Fruit fly (Drosophila melanogaster) whole organism, embryonic: ENCODE data around the gene CG9389.

Source experiments
- BEAF-32 ChIP-seq: fragments of 200-800 bp; sonication (Bioruptor generic); optimal IDR thresholded peaks from 3 replicates; lab custom pipeline; 2017; ENCODE audit warnings: missing biosample characterization, missing genetic modification characterization, mild to moderate bottlenecking, moderate library complexity, missing genetic modification reagents
- CG10274 ChIP-seq: fragments of 200-800 bp; sonication (Bioruptor generic); optimal IDR thresholded peaks from 3 replicates; lab custom pipeline; 2017; ENCODE audit warnings: missing biosample characterization, mild to moderate bottlenecking, missing genetic modification characterization
- CG10565 ChIP-seq: fragments of 200-800 bp; sonication (Bioruptor generic); optimal IDR thresholded peaks from 3 replicates; lab custom pipeline; 2016; ENCODE audit warnings: missing biosample characterization, mild to moderate bottlenecking, missing genetic modification characterization
- CG10979 ChIP-seq: fragments of 200-800 bp; sonication (Bioruptor generic); optimal IDR thresholded peaks from 2 replicates; lab custom pipeline; 2018; ENCODE audit warnings: missing biosample characterization, mild to moderate bottlenecking, missing genetic modification characterization, moderate library complexity
- CG11093 ChIP-seq: fragments of 200-800 bp; sonication (Bioruptor generic); IDR thresholded peaks from 3 replicates; pipeline ENCODE4 v1.3.6; 2022; ENCODE audit warnings: missing biosample characterization, missing genetic modification characterization
- CG12391 ChIP-seq: fragments of 200-800 bp; sonication (Bioruptor generic); optimal IDR thresholded peaks from 3 replicates; lab custom pipeline; 2018; ENCODE audit warnings: missing biosample characterization, mild to moderate bottlenecking, missing genetic modification characterization, moderate library complexity
- CG13287 ChIP-seq: fragments of 200-800 bp; sonication (Bioruptor generic); IDR thresholded peaks from 2 replicates; pipeline ENCODE4 v1.3.6; 2022; ENCODE audit warnings: missing biosample characterization, missing genetic modification characterization; ENCODE audit not compliant: partially characterized antibody
- CG13894 ChIP-seq: fragments of 200-800 bp; sonication (Bioruptor generic); optimal IDR thresholded peaks from 3 replicates; lab custom pipeline; 2018; ENCODE audit warnings: missing biosample characterization, mild to moderate bottlenecking, missing genetic modification characterization, moderate library complexity
- CG14014 ChIP-seq: fragments of 200-800 bp; sonication (Bioruptor generic); IDR thresholded peaks from 2 replicates; pipeline ENCODE4 v1.3.6; 2022; ENCODE audit warnings: missing biosample characterization, missing genetic modification characterization
- CG17186 ChIP-seq: fragments of 200-800 bp; sonication (Bioruptor generic); optimal IDR thresholded peaks from 3 replicates; lab custom pipeline; 2017; ENCODE audit warnings: missing biosample characterization, missing genetic modification reagents, missing genetic modification characterization
- CG17361 ChIP-seq: fragments of 200-800 bp; sonication (Bioruptor generic); IDR thresholded peaks from 3 replicates; pipeline ENCODE4 v1.3.6; 2022; ENCODE audit warnings: missing biosample characterization, missing genetic modification characterization
- CG17568 ChIP-seq: fragments of 200-800 bp; sonication (Bioruptor generic); optimal IDR thresholded peaks from 2 replicates; lab custom pipeline; 2018; ENCODE audit warnings: missing biosample characterization, mild to moderate bottlenecking, missing genetic modification characterization, moderate library complexity
- CG17802 ChIP-seq: fragments of 200-800 bp; sonication (Bioruptor generic); optimal IDR thresholded peaks from 2 replicates; lab custom pipeline; 2018; ENCODE audit warnings: missing biosample characterization, mild to moderate bottlenecking, missing genetic modification characterization, moderate library complexity
- CG30020 ChIP-seq: fragments of 200-800 bp; optimal IDR thresholded peaks from 2 replicates; lab custom pipeline; 2019; ENCODE audit warnings: missing biosample characterization, mild to moderate bottlenecking, missing genetic modification characterization, moderate library complexity
- CG4282 ChIP-seq: fragments of 200-800 bp; sonication (Bioruptor generic); optimal IDR thresholded peaks from 2 replicates; lab custom pipeline; 2016; ENCODE audit warnings: missing biosample characterization, missing genetic modification characterization
- CG4404 ChIP-seq: fragments of 200-800 bp; sonication (Bioruptor generic); IDR thresholded peaks from 2 replicates; pipeline ENCODE4 v1.3.6; 2022; ENCODE audit warnings: missing biosample characterization, missing genetic modification characterization
- CG4707 ChIP-seq: fragments of 200-800 bp; sonication (Bioruptor generic); optimal IDR thresholded peaks from 2 replicates; lab custom pipeline; 2018; ENCODE audit warnings: missing biosample characterization, mild to moderate bottlenecking, missing genetic modification characterization, moderate library complexity
- CG7271 ChIP-seq: fragments of 200-800 bp; sonication (Bioruptor generic); optimal IDR thresholded peaks from 2 replicates; lab custom pipeline; 2018; ENCODE audit warnings: missing biosample characterization, mild to moderate bottlenecking, missing genetic modification characterization, moderate library complexity
- Dbx ChIP-seq: fragments of 200-800 bp; sonication (Bioruptor generic); IDR thresholded peaks from 3 replicates; pipeline ENCODE4 v1.3.6; 2022; ENCODE audit warnings: missing biosample characterization, missing genetic modification characterization
- Dfd ChIP-seq, 2 experiments: fragments of >200 bp; optimal IDR thresholded peaks; 2 replicates each; lab custom pipeline; 2017; ENCODE audit warnings: missing biosample characterization in 2 of 2, missing genetic modification characterization in 2 of 2
- Dref ChIP-seq: fragments of 200-800 bp; sonication (Bioruptor generic); IDR thresholded peaks from 2 replicates; pipeline ENCODE4 v1.3.6; 2022; ENCODE audit warnings: missing biosample characterization, missing genetic modification characterization
- Elba2 ChIP-seq: fragments of 200-800 bp; sonication (Bioruptor generic); optimal IDR thresholded peaks from 3 replicates; lab custom pipeline; 2016; ENCODE audit warnings: missing biosample characterization, missing genetic modification characterization
- Hr39 ChIP-seq: fragments of >200 bp; optimal IDR thresholded peaks from 2 replicates; lab custom pipeline; 2017
- Hr78 ChIP-seq, 2 experiments: fragments of 200-800 bp in 1 of 2; fragments of >200 bp in 1 of 2; sonication (Bioruptor generic) in 1 of 2; optimal IDR thresholded peaks; 2 replicates each; lab custom pipeline; 2017 to 2019; ENCODE audit warnings: missing biosample characterization in 2 of 2, missing genetic modification characterization in 2 of 2, mild to moderate bottlenecking in 1 of 2, moderate library complexity in 1 of 2
- NFAT ChIP-seq: fragments of 200-800 bp; sonication (Bioruptor generic); IDR thresholded peaks from 2 replicates; pipeline ENCODE4 v1.3.6; 2022; ENCODE audit warnings: missing biosample characterization, missing genetic modification characterization
- Nf-YA ChIP-seq: fragments of 200-800 bp; sonication (Bioruptor generic); IDR thresholded peaks from 2 replicates; pipeline ENCODE4 v1.3.6; 2022; ENCODE audit warnings: missing biosample characterization, missing genetic modification characterization
- NfI ChIP-seq: fragments of 200-800 bp; sonication (Bioruptor generic); optimal IDR thresholded peaks from 3 replicates; lab custom pipeline; 2018; ENCODE audit warnings: missing biosample characterization, mild to moderate bottlenecking, missing genetic modification characterization, moderate library complexity
- Sry-β ChIP-seq: fragments of 200-800 bp; sonication (Bioruptor generic); optimal IDR thresholded peaks from 2 replicates; lab custom pipeline; 2018; ENCODE audit warnings: missing biosample characterization, mild to moderate bottlenecking, missing genetic modification characterization, moderate library complexity
- Sry-δ ChIP-seq: fragments of 200-800 bp; sonication (Bioruptor generic); optimal IDR thresholded peaks from 2 replicates; lab custom pipeline; 2016; ENCODE audit warnings: missing biosample characterization, missing genetic modification characterization
- Xbp1 ChIP-seq: fragments of 200-800 bp; sonication (Bioruptor generic); optimal IDR thresholded peaks from 3 replicates; lab custom pipeline; 2016; ENCODE audit warnings: missing biosample characterization, mild to moderate bottlenecking, missing genetic modification characterization
- ac ChIP-seq: fragments of 200-800 bp; sonication (Bioruptor generic); optimal IDR thresholded peaks from 3 replicates; lab custom pipeline; 2017; ENCODE audit warnings: missing biosample characterization, mild to moderate bottlenecking, missing genetic modification characterization
- bbx ChIP-seq: fragments of 200-800 bp; sonication (Bioruptor generic); IDR thresholded peaks from 2 replicates; pipeline ENCODE4 v1.3.6; 2022; ENCODE audit warnings: missing biosample characterization, missing genetic modification characterization; ENCODE audit not compliant: partially characterized antibody
- btn ChIP-seq: fragments of 200-800 bp; sonication (Bioruptor generic); optimal IDR thresholded peaks from 2 replicates; lab custom pipeline; 2016; ENCODE audit warnings: missing biosample characterization, missing genetic modification characterization
- cg ChIP-seq: fragments of 200-800 bp; sonication (Bioruptor generic); optimal IDR thresholded peaks from 3 replicates; lab custom pipeline; 2019; ENCODE audit warnings: missing biosample characterization, mild to moderate bottlenecking, missing genetic modification characterization, moderate library complexity
- croc ChIP-seq: fragments of 200-800 bp; sonication (Bioruptor generic); conservative IDR thresholded peaks from 3 replicates; pipeline ENCODE4 v1.3.6; 2022; ENCODE audit warnings: missing biosample characterization, missing genetic modification characterization
- crol ChIP-seq: fragments of 200-800 bp; sonication (Bioruptor generic); IDR thresholded peaks from 2 replicates; pipeline ENCODE4 v1.3.6; 2022; ENCODE audit warnings: missing biosample characterization, missing genetic modification characterization
- da ChIP-seq: fragments of 200-800 bp; sonication (Bioruptor generic); optimal IDR thresholded peaks from 2 replicates; lab custom pipeline; 2016; ENCODE audit warnings: missing biosample characterization, missing genetic modification characterization
- emc ChIP-seq: fragments of 200-800 bp; sonication (Bioruptor generic); optimal IDR thresholded peaks from 2 replicates; lab custom pipeline; 2016; ENCODE audit warnings: missing biosample characterization, missing genetic modification characterization
- eyg ChIP-seq: fragments of 200-800 bp; sonication (Bioruptor generic); optimal IDR thresholded peaks from 3 replicates; lab custom pipeline; 2016; ENCODE audit warnings: missing biosample characterization, missing genetic modification characterization
- maf-S ChIP-seq: fragments of 200-800 bp; sonication (Bioruptor generic); optimal IDR thresholded peaks from 2 replicates; lab custom pipeline; 2016; ENCODE audit warnings: missing biosample characterization, missing genetic modification characterization
- org-1 ChIP-seq: fragments of 200-800 bp; sonication (Bioruptor generic); optimal IDR thresholded peaks from 2 replicates; lab custom pipeline; 2017; ENCODE audit warnings: missing biosample characterization, missing genetic modification characterization
- pb ChIP-seq: fragments of 200-800 bp; sonication (Bioruptor generic); optimal IDR thresholded peaks from 3 replicates; lab custom pipeline; 2016; ENCODE audit warnings: missing biosample characterization, missing genetic modification characterization
- pnt ChIP-seq: fragments of 200-800 bp; sonication (Bioruptor generic); optimal IDR thresholded peaks from 3 replicates; lab custom pipeline; 2016; ENCODE audit warnings: missing biosample characterization, missing genetic modification characterization
- sisA ChIP-seq: fragments of 200-800 bp; sonication (Bioruptor generic); IDR thresholded peaks from 2 replicates; pipeline ENCODE4 v1.3.6; 2022; ENCODE audit warnings: missing biosample characterization, missing genetic modification characterization
- sna ChIP-seq: fragments of 200-800 bp; sonication (Bioruptor generic); IDR thresholded peaks from 2 replicates; pipeline ENCODE4 v1.3.6; 2022; ENCODE audit warnings: missing biosample characterization, missing genetic modification characterization; ENCODE audit not compliant: partially characterized antibody
- sob ChIP-seq: fragments of 200-800 bp; sonication (Bioruptor generic); IDR thresholded peaks from 2 replicates; pipeline ENCODE4 v1.3.6; 2022; ENCODE audit warnings: missing biosample characterization, missing genetic modification characterization
- sr ChIP-seq: fragments of 200-800 bp; sonication (Bioruptor generic); IDR thresholded peaks from 3 replicates; pipeline ENCODE4 v1.3.6; 2022; ENCODE audit warnings: missing biosample characterization, missing genetic modification characterization
- tgo ChIP-seq: fragments of 200-800 bp; sonication (Bioruptor generic); IDR thresholded peaks from 3 replicates; pipeline ENCODE4 v1.3.6; 2022; ENCODE audit warnings: missing biosample characterization, missing genetic modification characterization
- usp ChIP-seq: fragments of >200 bp; optimal IDR thresholded peaks from 2 replicates; lab custom pipeline; 2017; ENCODE audit warnings: missing biosample characterization, missing genetic modification characterization
- wek ChIP-seq: fragments of 200-800 bp; sonication (Bioruptor generic); optimal IDR thresholded peaks from 3 replicates; lab custom pipeline; 2018; ENCODE audit warnings: missing biosample characterization, mild to moderate bottlenecking, missing genetic modification characterization, moderate library complexity

The CG9389 gene

DNA sequence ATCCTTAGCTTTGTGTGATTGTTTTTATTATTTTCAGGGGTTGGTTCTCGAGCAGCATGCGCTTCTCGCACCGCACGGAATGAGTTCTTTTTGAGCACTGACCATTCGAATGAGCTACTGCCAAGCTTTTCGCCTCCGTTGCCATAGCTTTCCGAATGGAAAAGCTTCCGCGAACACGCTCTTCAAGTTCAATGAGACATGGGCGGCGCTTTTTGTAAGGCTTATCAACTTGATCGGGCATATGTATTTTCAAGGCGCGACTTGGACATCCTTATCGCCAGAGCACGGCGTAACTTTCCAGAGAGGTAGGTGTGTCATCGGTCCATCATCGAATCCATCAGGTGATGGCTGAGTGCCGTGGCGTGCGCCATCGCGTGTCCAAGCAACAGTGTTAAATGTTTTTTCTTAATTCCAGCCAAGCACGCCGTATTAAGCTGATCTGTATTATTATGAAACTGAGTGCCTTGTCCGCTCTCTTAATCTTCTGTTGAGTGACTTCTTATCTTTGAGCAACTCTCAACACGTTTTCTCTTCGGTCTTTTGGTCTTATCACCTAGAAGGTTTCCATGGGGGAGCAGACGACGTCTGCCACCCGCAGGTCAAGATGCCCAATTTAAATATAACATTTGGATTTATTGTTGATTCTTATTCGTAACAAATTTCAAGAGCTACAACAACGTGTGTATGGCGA, 9.6 kb upstream of the CG9389 start, which contains the start of gene AcCoAS (continued):
- TF ChIP-seq croc (no peak), CG12391 (tag; lab: Kevin White, UChicago) (no peak), CG13894 (tag; lab: Kevin White, UChicago) (peak; percentile 85), ac (GFP tag; lab: Kevin White, UChicago) (no peak), CG17361 (GFP tag; lab: Robert Waterston, UW) (no peak), usp (GFP tag; lab: Kevin White, UChicago) (no peak), CG30020 (tag; lab: Kevin White, UChicago) (no peak), CG17186 (GFP tag; lab: Kevin White, UChicago) (no peak), emc (GFP tag; lab: Kevin White, UChicago) (no peak), sisA (GFP tag; lab: Robert Waterston, UW) (no peak), maf-S (GFP tag; lab: Kevin White, UChicago) (no peak), Sry-δ (GFP tag; lab: Kevin White, UChicago) (no peak), org-1 (GFP tag; lab: Kevin White, UChicago) (peak; percentile 5), pb (GFP tag; lab: Kevin White, UChicago) (no peak), CG4282 (GFP tag; lab: Kevin White, UChicago) (no peak), CG10274 (GFP tag; lab: Kevin White, UChicago) (peak; percentile 34), tgo (no peak; the same call in 2 of the 3 replicates), Xbp1 (no peak), crol (GFP tag; lab: Robert Waterston, UW) (no peak), eyg (GFP tag; lab: Kevin White, UChicago) (no peak), wek (GFP tag; lab: Kevin White, UChicago) (no peak), pnt (GFP tag; lab: Kevin White, UChicago) (no peak), Hr39 (lab: Kevin White, UChicago) (no peak), sna (GFP tag; lab: Robert Waterston, UW) (peak; percentile 45; the same call in 1 of the 2 replicates), da (GFP tag; lab: Kevin White, UChicago) (no peak), CG10565 (no peak), CG4707 (GFP tag; lab: Kevin White, UChicago) (no peak), Dfd (GFP tag; optimal IDR thresholded peaks at IDR 0.05; lab: Kevin White, UChicago) (no peak), Dref (no peak), BEAF-32 (GFP tag; lab: Kevin White, UChicago) (no peak), CG4404 (GFP tag; lab: Robert Waterston, UW) (no peak), CG17568 (peak; percentile 10), bbx (peak; percentile 30; the same call in 1 of the 2 replicates), sr (GFP tag; lab: Robert Waterston, UW) (no peak), CG10979 (no peak), NFAT (GFP tag; lab: Robert Waterston, UW) (no peak; the same call in 1 of the 2 replicates), CG17802 (tag; lab: Kevin White, UChicago) (no peak), Dbx (peak; percentile 62; the same call in 2 of the 3 replicates), NfI (peak; percentile 37), sob (GFP tag; lab: Robert Waterston, UW) (peak; percentile 46; the same call in 1 of the 2 replicates), Sry-β (no peak), CG14014 (GFP tag; lab: Robert Waterston, UW) (peak; percentile 50; the same call in 1 of the 2 replicates), CG13287 (GFP tag; lab: Robert Waterston, UW) (peak; percentile 44; the same call in 1 of the 2 replicates), CG11093 (no peak), Nf-YA (GFP tag; lab: Robert Waterston, UW) (no peak), btn (GFP tag; lab: Kevin White, UChicago) (no peak), cg (GFP tag; lab: Kevin White, UChicago) (no peak), Hr78 (GFP tag; optimal IDR thresholded peaks at IDR 0.05; lab: Kevin White, UChicago) (peak in 1 of 2 experiments; percentile 51), Elba2 (GFP tag; lab: Kevin White, UChicago) (no peak), CG7271 (tag; lab: Kevin White, UChicago) (no peak)
